Fruit fly (Drosophila melanogaster) whole organism, embryonic: ENCODE results near the gene CG31445.

ENCODE experiments used
- Ada2b ChIP-seq: fragments of 200-800 bp; sonication (Bioruptor generic); IDR thresholded peaks from 2 replicates; pipeline ENCODE4 v1.3.6; 2022; ENCODE audit warnings: missing biosample characterization, missing genetic modification characterization
- B-H1 ChIP-seq: fragments of 200-800 bp; sonication (Bioruptor generic); IDR thresholded peaks from 3 replicates; pipeline ENCODE4 v1.3.6; 2022; ENCODE audit warnings: missing biosample characterization, missing genetic modification characterization
- CG10209 ChIP-seq: fragments of 200-800 bp; sonication (Bioruptor generic); optimal IDR thresholded peaks from 3 replicates; lab custom pipeline; 2017; ENCODE audit warnings: missing biosample characterization, mild to moderate bottlenecking, missing genetic modification characterization, missing genetic modification reagents
- CG11247 ChIP-seq: fragments of 200-800 bp; sonication (Bioruptor generic); IDR thresholded peaks from 2 replicates; pipeline ENCODE4 v1.3.6; 2022; ENCODE audit warnings: missing biosample characterization, missing genetic modification characterization
- CG11504 ChIP-seq: fragments of 200-800 bp; sonication (Bioruptor generic); optimal IDR thresholded peaks from 3 replicates; lab custom pipeline; 2019; ENCODE audit warnings: missing biosample characterization, mild to moderate bottlenecking, missing genetic modification characterization, moderate library complexity
- CG12942 ChIP-seq: fragments of 200-800 bp; sonication (Bioruptor generic); optimal IDR thresholded peaks from 3 replicates; lab custom pipeline; 2016; ENCODE audit warnings: missing biosample characterization, missing genetic modification characterization
- CG15011 ChIP-seq: fragments of 200-800 bp; sonication (Bioruptor generic); optimal IDR thresholded peaks from 3 replicates; lab custom pipeline; 2018; ENCODE audit warnings: missing biosample characterization, mild to moderate bottlenecking, missing genetic modification characterization
- CG17186 ChIP-seq: fragments of 200-800 bp; sonication (Bioruptor generic); optimal IDR thresholded peaks from 3 replicates; lab custom pipeline; 2017; ENCODE audit warnings: missing biosample characterization, missing genetic modification reagents, missing genetic modification characterization
- CG17612 ChIP-seq: fragments of 200-800 bp; sonication (Bioruptor generic); IDR thresholded peaks from 2 replicates; pipeline ENCODE4 v1.3.6; 2022; ENCODE audit warnings: missing biosample characterization, missing genetic modification characterization
- CG17912 ChIP-seq: fragments of 200-800 bp; sonication (Bioruptor generic); optimal IDR thresholded peaks from 2 replicates; lab custom pipeline; 2018; ENCODE audit warnings: missing biosample characterization, mild to moderate bottlenecking, missing genetic modification characterization
- CG18764 ChIP-seq: fragments of 200-800 bp; sonication (Bioruptor generic); optimal IDR thresholded peaks from 3 replicates; lab custom pipeline; 2016; ENCODE audit warnings: missing biosample characterization, missing genetic modification characterization
- CG34376 ChIP-seq: fragments of 200-800 bp; sonication (Bioruptor generic); optimal IDR thresholded peaks from 2 replicates; lab custom pipeline; 2018; ENCODE audit warnings: missing biosample characterization, mild to moderate bottlenecking, missing genetic modification characterization
- CG4707 ChIP-seq: fragments of 200-800 bp; sonication (Bioruptor generic); optimal IDR thresholded peaks from 2 replicates; lab custom pipeline; 2018; ENCODE audit warnings: missing biosample characterization, mild to moderate bottlenecking, missing genetic modification characterization, moderate library complexity
- CG6689 ChIP-seq: fragments of 200-800 bp; sonication (Bioruptor generic); IDR thresholded peaks from 2 replicates; pipeline ENCODE4 v1.3.6; 2022; ENCODE audit warnings: missing biosample characterization, missing genetic modification characterization
- CG6765 ChIP-seq: fragments of 200-800 bp; sonication (Bioruptor generic); optimal IDR thresholded peaks from 3 replicates; lab custom pipeline; 2017; ENCODE audit warnings: missing biosample characterization, mild to moderate bottlenecking, missing genetic modification characterization
- CG7839 ChIP-seq: fragments of 200-800 bp; sonication (Bioruptor generic); optimal IDR thresholded peaks from 3 replicates; lab custom pipeline; 2018; ENCODE audit warnings: missing biosample characterization, mild to moderate bottlenecking, missing genetic modification characterization, moderate library complexity
- CG8388 ChIP-seq: fragments of 200-800 bp; sonication (Bioruptor generic); optimal IDR thresholded peaks from 2 replicates; lab custom pipeline; 2019; ENCODE audit warnings: missing biosample characterization, mild to moderate bottlenecking, missing genetic modification characterization, moderate library complexity
- CG9437 ChIP-seq: fragments of 200-800 bp; sonication (Bioruptor generic); optimal IDR thresholded peaks from 2 replicates; lab custom pipeline; 2018; ENCODE audit warnings: missing biosample characterization, mild to moderate bottlenecking, missing genetic modification characterization
- CTCF ChIP-seq: fragments of 200-800 bp; sonication (Bioruptor generic); optimal IDR thresholded peaks from 2 replicates; lab custom pipeline; 2017; ENCODE audit warnings: missing biosample characterization, mild to moderate bottlenecking, missing genetic modification characterization, moderate library complexity
- Dll ChIP-seq: fragments of 200-800 bp; sonication (Bioruptor generic); IDR thresholded peaks from 4 replicates; pipeline ENCODE4 v1.3.6; 2022; ENCODE audit warnings: missing biosample characterization, missing genetic modification characterization; ENCODE audit not compliant: partially characterized antibody
- Doc2 ChIP-seq: fragments of 200-800 bp; sonication (Bioruptor generic); IDR thresholded peaks from 2 replicates; pipeline ENCODE4 v1.3.6; 2022; ENCODE audit warnings: missing biosample characterization, missing genetic modification characterization
- Dp ChIP-seq: fragments of 200-800 bp; sonication (Bioruptor generic); optimal IDR thresholded peaks from 2 replicates; lab custom pipeline; 2018; ENCODE audit warnings: missing biosample characterization, mild to moderate bottlenecking, missing genetic modification characterization, moderate library complexity
- Hey ChIP-seq: fragments of 200-800 bp; sonication (Bioruptor generic); optimal IDR thresholded peaks from 3 replicates; lab custom pipeline; 2018; ENCODE audit warnings: missing biosample characterization, mild to moderate bottlenecking, missing genetic modification characterization
- Hmr ChIP-seq: fragments of 200-800 bp; sonication (Bioruptor generic); optimal IDR thresholded peaks from 3 replicates; lab custom pipeline; 2017; ENCODE audit warnings: mild to moderate bottlenecking, missing biosample characterization, missing genetic modification reagents, missing genetic modification characterization
- Mad ChIP-seq: fragments of 200-800 bp; sonication (Bioruptor generic); optimal IDR thresholded peaks from 2 replicates; lab custom pipeline; 2016; ENCODE audit warnings: missing biosample characterization, missing genetic modification characterization
- NFAT ChIP-seq: fragments of 200-800 bp; sonication (Bioruptor generic); IDR thresholded peaks from 2 replicates; pipeline ENCODE4 v1.3.6; 2022; ENCODE audit warnings: missing biosample characterization, missing genetic modification characterization
- Oli ChIP-seq: fragments of 200-800 bp; sonication (Bioruptor generic); optimal IDR thresholded peaks from 2 replicates; lab custom pipeline; 2018; ENCODE audit warnings: missing biosample characterization, mild to moderate bottlenecking, missing genetic modification characterization, moderate library complexity
- Pdp1 ChIP-seq, 2 experiments: fragments of 200-800 bp; sonication (Bioruptor generic); optimal IDR thresholded peaks; 3 replicates each; lab custom pipeline; 2016; ENCODE audit warnings: missing biosample characterization in 2 of 2, missing genetic modification characterization in 2 of 2, mild to moderate bottlenecking in 1 of 2, moderate library complexity in 1 of 2
- ap ChIP-seq: fragments of 200-800 bp; sonication (Bioruptor generic); IDR thresholded peaks from 2 replicates; pipeline ENCODE4 v1.3.6; 2022; ENCODE audit warnings: missing biosample characterization, missing genetic modification characterization
- ato ChIP-seq: fragments of 200-800 bp; sonication (Bioruptor generic); IDR thresholded peaks from 2 replicates; pipeline ENCODE4 v1.3.6; 2022; ENCODE audit warnings: missing biosample characterization, missing genetic modification characterization; ENCODE audit not compliant: partially characterized antibody
- cas ChIP-seq: fragments of 200-800 bp; sonication (Bioruptor generic); IDR thresholded peaks from 2 replicates; pipeline ENCODE4 v1.3.6; 2022; ENCODE audit warnings: missing biosample characterization, missing genetic modification characterization
- dan ChIP-seq: fragments of 200-800 bp; sonication (Bioruptor generic); IDR thresholded peaks from 2 replicates; pipeline ENCODE4 v1.3.6; 2022; ENCODE audit warnings: missing biosample characterization, missing genetic modification characterization
- ewg ChIP-seq: fragments of 200-800 bp; sonication (Bioruptor generic); optimal IDR thresholded peaks from 3 replicates; lab custom pipeline; 2017; ENCODE audit warnings: mild to moderate bottlenecking, missing biosample characterization, missing genetic modification reagents, missing genetic modification characterization
- eyg ChIP-seq: fragments of 200-800 bp; sonication (Bioruptor generic); optimal IDR thresholded peaks from 3 replicates; lab custom pipeline; 2016; ENCODE audit warnings: missing biosample characterization, missing genetic modification characterization
- fd64A ChIP-seq: fragments of 200-800 bp; sonication (Bioruptor generic); optimal IDR thresholded peaks from 3 replicates; lab custom pipeline; 2018; ENCODE audit warnings: missing biosample characterization, mild to moderate bottlenecking, missing genetic modification characterization
- gce ChIP-seq: fragments of 200-800 bp; sonication (Bioruptor generic); IDR thresholded peaks from 3 replicates; pipeline ENCODE4 v1.3.6; 2022; ENCODE audit warnings: missing biosample characterization, missing genetic modification characterization
- ham ChIP-seq: fragments of 200-800 bp; sonication (Bioruptor generic); IDR thresholded peaks from 2 replicates; pipeline ENCODE4 v1.3.6; 2022; ENCODE audit warnings: missing biosample characterization, missing genetic modification characterization
- lov ChIP-seq, 2 experiments: fragments of 200-800 bp in 1 of 2; fragments of >200 bp in 1 of 2; sonication (Bioruptor generic) in 1 of 2; IDR thresholded peaks in 1 of 2; optimal IDR thresholded peaks in 1 of 2; 2 replicates in 1 of 2; 3 replicates in 1 of 2; pipeline versions ENCODE4 v1.3.6 to Lab custom; 2017 to 2022; ENCODE audit warnings: missing biosample characterization in 1 of 2, missing genetic modification characterization in 1 of 2
- mirr ChIP-seq: fragments of 200-800 bp; sonication (Bioruptor generic); optimal IDR thresholded peaks from 3 replicates; lab custom pipeline; 2018; ENCODE audit warnings: missing biosample characterization, mild to moderate bottlenecking, missing genetic modification characterization
- nerfin-1 ChIP-seq: fragments of 200-800 bp; sonication (Bioruptor generic); optimal IDR thresholded peaks from 3 replicates; lab custom pipeline; 2019; ENCODE audit warnings: missing biosample characterization, mild to moderate bottlenecking, missing genetic modification characterization, moderate library complexity
- oc ChIP-seq: fragments of 200-800 bp; sonication (Bioruptor generic); optimal IDR thresholded peaks from 2 replicates; lab custom pipeline; 2018; ENCODE audit warnings: missing biosample characterization, mild to moderate bottlenecking, missing genetic modification characterization, moderate library complexity
- peb ChIP-seq: fragments of 200-800 bp; sonication (Bioruptor generic); IDR thresholded peaks from 2 replicates; pipeline ENCODE4 v1.3.6; 2022; ENCODE audit warnings: missing biosample characterization, missing genetic modification characterization
- pho ChIP-seq: fragments of 200-800 bp; sonication (Bioruptor generic); optimal IDR thresholded peaks from 2 replicates; lab custom pipeline; 2016; ENCODE audit warnings: missing biosample characterization, missing genetic modification characterization
- sima ChIP-seq: fragments of 200-800 bp; sonication (Bioruptor generic); optimal IDR thresholded peaks from 2 replicates; lab custom pipeline; 2016; ENCODE audit warnings: missing biosample characterization, missing genetic modification characterization
- slou ChIP-seq: fragments of 200-800 bp; sonication (Bioruptor generic); optimal IDR thresholded peaks from 3 replicates; lab custom pipeline; 2016; ENCODE audit warnings: missing biosample characterization, missing genetic modification characterization
- stwl ChIP-seq: fragments of 200-800 bp; sonication (Bioruptor generic); optimal IDR thresholded peaks from 3 replicates; lab custom pipeline; 2018; ENCODE audit warnings: missing biosample characterization, mild to moderate bottlenecking, missing genetic modification characterization, moderate library complexity
- tap ChIP-seq: fragments of 200-800 bp; optimal IDR thresholded peaks from 3 replicates; lab custom pipeline; 2019; ENCODE audit warnings: missing biosample characterization, mild to moderate bottlenecking, missing genetic modification characterization, moderate library complexity
- ttk ChIP-seq: fragments of 200-800 bp; sonication (Bioruptor generic); IDR thresholded peaks from 2 replicates; pipeline ENCODE4 v2.1.2; 2022; ENCODE audit warnings: missing biosample characterization, missing genetic modification characterization
- vfl ChIP-seq: fragments of 200-800 bp; sonication (Bioruptor generic); optimal IDR thresholded peaks from 2 replicates; lab custom pipeline; 2016; ENCODE audit warnings: missing biosample characterization, missing genetic modification characterization
- zen2 ChIP-seq: fragments of 200-800 bp; sonication (Bioruptor generic); IDR thresholded peaks from 3 replicates; pipeline ENCODE4 v1.3.6; 2022; ENCODE audit warnings: missing biosample characterization, missing genetic modification characterization; ENCODE audit not compliant: partially characterized antibody

The CG31445 gene

DNA sequence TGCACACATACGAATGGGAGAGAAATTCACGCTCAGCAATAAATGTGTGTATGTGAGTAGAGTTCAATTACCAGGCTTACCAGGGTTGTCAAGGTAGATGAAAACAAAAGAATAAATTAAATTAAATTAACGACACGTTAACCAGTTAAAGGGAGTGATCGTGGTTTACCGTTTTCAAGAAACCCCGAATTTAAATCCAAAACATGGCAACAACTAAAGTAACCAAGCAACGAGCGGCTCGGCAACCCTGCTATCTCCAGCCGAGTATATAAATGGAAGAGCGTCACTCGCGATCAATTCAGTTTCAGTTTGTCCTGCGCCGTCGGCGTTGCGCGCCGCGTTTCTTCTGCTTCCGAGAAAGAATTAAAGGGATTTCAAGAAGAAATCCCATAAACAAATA is 30.4 kb downstream of the CG31445 start (continued):
- TF ChIP-seq Doc2 (peak; percentile 90), eyg (GFP tag; lab: Kevin White, UChicago) (peak; percentile 99), CG18764 (GFP tag; lab: Kevin White, UChicago) (peak; percentile 98), CG12942 (GFP tag; lab: Kevin White, UChicago) (peak; percentile 98), CTCF (GFP tag; lab: Kevin White, UChicago) (peak; percentile 78), dan (GFP tag; lab: Robert Waterston, UW) (peak; percentile 98), slou (GFP tag; lab: Kevin White, UChicago) (peak; percentile 98), nerfin-1 (tag; lab: Kevin White, UChicago) (peak; percentile 98), CG10209 (GFP tag; lab: Kevin White, UChicago) (peak; percentile 99), peb (GFP tag; lab: Robert Waterston, UW) (peak; percentile 99), pho (GFP tag; lab: Kevin White, UChicago) (peak; percentile 99), mirr (GFP tag; lab: Kevin White, UChicago) (peak; percentile 98), NFAT (GFP tag; lab: Robert Waterston, UW) (peak; percentile 99), sima (GFP tag; lab: Kevin White, UChicago) (peak; percentile 99), CG34376 (GFP tag; lab: Kevin White, UChicago) (peak; percentile 98), Oli (peak; percentile 99), CG15011 (GFP tag; lab: Kevin White, UChicago) (peak; percentile 99), CG4707 (peak; percentile 97), lov (optimal IDR thresholded peaks at IDR 0.05; lab: Kevin White, UChicago) (no peak), lov (GFP tag; IDR thresholded peaks at IDR 0.05; lab: Robert Waterston, UW) (peak; percentile 100), zen2 (GFP tag; lab: Robert Waterston, UW) (no peak), ham (GFP tag; lab: Robert Waterston, UW) (peak; percentile 95), CG6765 (GFP tag; lab: Kevin White, UChicago) (peak; percentile 99), CG6689 (GFP tag; lab: Robert Waterston, UW) (peak; percentile 99), CG9437 (GFP tag; lab: Kevin White, UChicago) (peak; percentile 95), Hey (tag; lab: Kevin White, UChicago) (peak; percentile 97), Pdp1 (GFP tag; optimal IDR thresholded peaks at IDR 0.05; lab: Kevin White, UChicago) (peak; percentile 99), Dp (GFP tag; lab: Kevin White, UChicago) (peak; percentile 46), Hmr (GFP tag; lab: Kevin White, UChicago) (peak; percentile 99), CG11247 (GFP tag; lab: Robert Waterston, UW) (peak; percentile 99), Ada2b (GFP tag; lab: Robert Waterston, UW) (peak; percentile 99), B-H1 (GFP tag; lab: Robert Waterston, UW) (peak; percentile 99), CG17612 (peak; percentile 98), CG17912 (peak; percentile 99), tap (tag; lab: Kevin White, UChicago) (peak; percentile 99), cas (peak; percentile 99), ato (GFP tag; lab: Robert Waterston, UW) (peak; percentile 22; the same call in 1 of the 2 replicates), vfl (GFP tag; lab: Kevin White, UChicago) (peak; percentile 99), gce (peak; percentile 99), ap (GFP tag; lab: Robert Waterston, UW) (peak; percentile 99), Dll (GFP tag; lab: Robert Waterston, UW) (peak; percentile 24; the same call in 1 of the 4 replicates), CG7839 (tag; lab: Kevin White, UChicago) (peak; percentile 100), CG11504 (tag; lab: Kevin White, UChicago) (peak; percentile 98), ewg (GFP tag; lab: Kevin White, UChicago) (peak; percentile 97), fd64A (GFP tag; lab: Kevin White, UChicago) (peak; percentile 99), Mad (peak; percentile 99), CG8388 (peak; percentile 99), CG17186 (GFP tag; lab: Kevin White, UChicago) (peak; percentile 94), ttk (GFP tag; lab: Robert Waterston, UW) (peak; percentile 99), oc (tag; lab: Kevin White, UChicago) (peak; percentile 99), stwl (tag; lab: Kevin White, UChicago) (peak; percentile 97)
